Worm (Caenorhabditis elegans): ENCODE data around the gene prp-3.

The prp-3 gene

DNA sequence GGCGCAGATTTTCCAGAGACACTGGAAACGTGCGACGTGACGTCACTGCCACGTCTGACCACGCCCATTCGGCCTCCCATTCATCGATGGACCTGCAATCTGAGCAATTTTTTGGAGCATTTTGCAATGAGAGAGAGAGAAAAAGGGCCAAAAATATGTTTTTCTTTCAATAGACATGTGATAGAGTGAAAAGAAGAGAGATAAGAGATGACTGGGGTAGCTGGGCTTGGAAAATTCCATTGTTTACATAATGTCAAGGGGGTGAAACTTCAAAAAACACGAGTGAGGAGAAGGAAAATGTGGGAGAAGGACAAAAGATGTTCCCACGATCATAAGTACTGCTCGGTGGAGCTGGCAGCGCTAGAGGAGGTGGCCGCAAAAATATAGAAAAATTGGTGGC, 31.8 kb downstream of the prp-3 start, which contains the start of gene M03C11.1:
Gene M03C11.1 (minus strand): TSS at position 101 of the 400 bp plus-strand sequence.
- no peak for TF ChIP-seq mls-2 (tag; optimal IDR thresholded peaks at IDR 0.05)
- no peak for TF ChIP-seq ceh-43 (GFP tag; optimal IDR thresholded peaks at IDR 0.05)
- TF ChIP-seq nhr-2 (tag; optimal IDR thresholded peaks at IDR 0.05): no peak
- TF ChIP-seq sem-2 (GFP tag; optimal IDR thresholded peaks at IDR 0.05): no peak
- no peak for TF ChIP-seq nhr-76 (tag; optimal IDR thresholded peaks at IDR 0.05)
- TF ChIP-seq drap-1 (GFP tag; optimal IDR thresholded peaks at IDR 0.05): no peak
- TF ChIP-seq sptf-1 (tag; optimal IDR thresholded peaks at IDR 0.05): no peak

DNA sequence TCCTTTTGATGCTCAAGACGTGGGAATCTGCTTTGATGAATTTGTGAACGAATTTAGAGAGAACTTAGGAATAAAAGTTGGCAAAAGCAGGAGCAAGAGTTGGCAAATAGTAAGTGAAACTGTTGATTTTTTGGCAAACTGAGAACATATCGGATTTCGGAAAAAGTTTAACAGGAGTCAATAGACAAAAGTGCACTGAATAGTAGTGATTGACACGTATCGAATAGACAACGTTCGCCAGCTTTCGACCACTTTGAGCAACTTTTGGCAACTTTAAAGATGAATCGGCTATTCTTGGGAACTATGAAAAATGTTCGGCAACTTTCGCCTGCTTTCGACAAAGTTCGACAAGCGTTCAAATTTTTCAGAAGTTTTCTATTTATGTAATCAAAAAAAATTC, 36.2 kb downstream of the prp-3 start, which contains the start of gene M03C11.9:
Gene M03C11.9 (minus strand): TSS at position 101 of the 400 bp plus-strand sequence.
- no peak for TF ChIP-seq ceh-83 (GFP tag; optimal IDR thresholded peaks at IDR 0.05)
- TF ChIP-seq cnd-1 (tag; optimal IDR thresholded peaks at IDR 0.05): no peak
- no peak for TF ChIP-seq drap-1 (GFP tag; optimal IDR thresholded peaks at IDR 0.05)
- TF ChIP-seq nhr-2 (tag; optimal IDR thresholded peaks at IDR 0.05): no peak
- TF ChIP-seq ceh-43 (GFP tag; optimal IDR thresholded peaks at IDR 0.05): no peak
- no peak for TF ChIP-seq flh-1 (GFP tag; optimal IDR thresholded peaks at IDR 0.05)
- no peak for TF ChIP-seq nhr-237 (tag; optimal IDR thresholded peaks at IDR 0.05)
- TF ChIP-seq nhr-76 (tag; optimal IDR thresholded peaks at IDR 0.05): no peak
- no peak for TF ChIP-seq ceh-39 (tag; optimal IDR thresholded peaks at IDR 0.05)
- TF ChIP-seq mab-5 (tag; optimal IDR thresholded peaks at IDR 0.05): no peak
- no peak for TF ChIP-seq unc-39 (tag; optimal IDR thresholded peaks at IDR 0.05)
- no peak for TF ChIP-seq tbx-8 (GFP tag; optimal IDR thresholded peaks at IDR 0.05)
- TF ChIP-seq ztf-11 (tag; optimal IDR thresholded peaks at IDR 0.05): no peak
- no peak for TF ChIP-seq mep-1 (tag; optimal IDR thresholded peaks at IDR 0.05)
- TF ChIP-seq blmp-1 (tag; optimal IDR thresholded peaks at IDR 0.05): no peak
- TF ChIP-seq M03D4.4 (tag; optimal IDR thresholded peaks at IDR 0.05): no peak
- TF ChIP-seq nhr-12 (tag; optimal IDR thresholded peaks at IDR 0.05): no peak
- TF ChIP-seq sem-2 (GFP tag; optimal IDR thresholded peaks at IDR 0.05): no peak

DNA sequence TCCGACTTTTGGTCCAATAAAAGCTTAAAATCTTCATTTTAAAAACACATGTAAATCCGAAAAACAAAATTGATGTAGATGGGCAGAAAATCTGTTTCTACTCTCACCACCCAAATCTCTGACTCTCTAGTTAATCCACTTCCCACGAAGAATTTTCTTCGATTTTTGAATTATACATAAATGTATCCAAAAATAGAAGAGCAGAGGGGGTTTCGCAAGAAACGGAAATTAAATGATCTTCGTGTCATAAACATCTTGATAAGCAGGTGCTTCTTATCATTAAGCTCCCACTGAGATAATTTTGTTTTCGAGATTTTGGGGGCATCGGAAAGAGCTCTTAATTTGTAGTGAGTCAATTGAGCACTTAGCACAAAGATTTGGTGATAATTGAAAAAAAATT, 38.2 kb downstream of the prp-3 start:
- no peak for TF ChIP-seq lsy-2 (tag; optimal IDR thresholded peaks at IDR 0.05)
- TF ChIP-seq ces-1 (GFP tag; optimal IDR thresholded peaks at IDR 0.05): peak; percentile 18

DNA sequence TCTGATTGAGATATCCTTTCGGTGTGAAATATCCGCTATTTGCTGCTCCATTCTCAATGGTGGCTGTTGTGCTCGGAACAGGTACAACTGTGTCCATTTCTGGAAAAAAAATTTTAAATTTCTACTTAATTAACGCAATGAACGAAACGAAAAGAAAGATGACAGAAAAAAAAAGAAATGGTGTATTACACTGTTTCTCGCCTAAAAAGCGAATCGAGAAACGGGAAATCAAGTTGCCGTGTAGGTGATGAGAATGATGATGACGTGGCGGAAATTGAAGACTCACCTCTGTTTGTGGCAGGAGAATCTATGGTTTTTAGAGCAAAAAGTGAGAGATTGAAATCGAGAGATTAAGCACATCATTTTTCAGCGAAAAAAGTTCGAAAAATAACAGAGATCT, 41.3 kb downstream of the prp-3 start, which contains the start of gene C38H2.3:
Gene C38H2.3 (minus strand): TSS at position 101 of the 400 bp plus-strand sequence.
- no peak for TF ChIP-seq mep-1 (tag; optimal IDR thresholded peaks at IDR 0.05)
- TF ChIP-seq drap-1 (GFP tag; optimal IDR thresholded peaks at IDR 0.05): no peak
- no peak for TF ChIP-seq M03D4.4 (tag; optimal IDR thresholded peaks at IDR 0.05)
- no peak for TF ChIP-seq unc-62 (GFP tag; optimal IDR thresholded peaks at IDR 0.05)
- TF ChIP-seq nhr-237 (tag; optimal IDR thresholded peaks at IDR 0.05): no peak
- TF ChIP-seq pha-4 (tag; optimal IDR thresholded peaks at IDR 0.05): no peak
- no peak for TF ChIP-seq unc-39 (tag; optimal IDR thresholded peaks at IDR 0.05)
- TF ChIP-seq nhr-76 (tag; optimal IDR thresholded peaks at IDR 0.05): no peak
- TF ChIP-seq bed-3 (GFP tag; optimal IDR thresholded peaks at IDR 0.05): no peak
- TF ChIP-seq ham-2 (GFP tag; optimal IDR thresholded peaks at IDR 0.05): no peak
- TF ChIP-seq unc-120 (tag; optimal IDR thresholded peaks at IDR 0.05; ENCODE audit: poor library complexity, severe bottlenecking): no peak
- TF ChIP-seq elt-1 (tag; optimal IDR thresholded peaks at IDR 0.05; ENCODE audit: borderline replicate concordance, insufficient read depth): no peak
- TF ChIP-seq flh-1 (GFP tag; optimal IDR thresholded peaks at IDR 0.05): no peak
- TF ChIP-seq hlh-1 (tag; optimal IDR thresholded peaks at IDR 0.05): no peak
- TF ChIP-seq nhr-28 (tag; optimal IDR thresholded peaks at IDR 0.05): no peak
- TF ChIP-seq ceh-39 (tag; optimal IDR thresholded peaks at IDR 0.05): no peak
- TF ChIP-seq sem-2 (GFP tag; optimal IDR thresholded peaks at IDR 0.05): no peak
- TF ChIP-seq blmp-1 (tag; optimal IDR thresholded peaks at IDR 0.05): no peak
- no peak for TF ChIP-seq lsy-2 (tag; optimal IDR thresholded peaks at IDR 0.05)
- TF ChIP-seq mls-2 (tag; optimal IDR thresholded peaks at IDR 0.05): no peak

DNA sequence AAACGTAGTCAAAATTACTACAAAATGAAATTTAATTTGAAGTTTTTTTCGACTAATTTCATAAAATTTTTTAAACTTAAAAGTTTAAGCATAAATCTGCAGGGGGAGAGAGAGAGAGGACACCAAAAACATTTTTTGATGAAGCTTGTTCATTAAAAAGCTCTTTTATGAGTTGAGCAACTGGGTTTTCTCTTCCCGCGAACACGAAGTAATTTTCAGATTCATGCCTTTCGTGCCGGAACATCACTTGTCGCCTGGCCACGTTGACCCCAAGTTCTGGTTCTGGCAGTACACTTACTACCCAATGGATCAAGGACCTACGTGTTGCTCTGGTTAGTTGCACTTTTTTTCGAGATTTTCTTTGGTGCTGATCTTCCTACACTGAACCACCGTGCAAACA, 44.0 kb downstream of the prp-3 start:
- TF ChIP-seq cnd-1 (tag; optimal IDR thresholded peaks at IDR 0.05): no peak
- no peak for TF ChIP-seq elt-3 (tag; optimal IDR thresholded peaks at IDR 0.05)
- no peak for TF ChIP-seq flh-1 (GFP tag; optimal IDR thresholded peaks at IDR 0.05)
- TF ChIP-seq lin-13 (tag; optimal IDR thresholded peaks at IDR 0.05): no peak
- TF ChIP-seq zip-8 (tag; optimal IDR thresholded peaks at IDR 0.05): no peak
- TF ChIP-seq hlh-1 (tag; optimal IDR thresholded peaks at IDR 0.05): no peak
- TF ChIP-seq ham-2 (GFP tag; optimal IDR thresholded peaks at IDR 0.05): no peak

All from whole organism, mixed stage, embryonic.